Worm (Caenorhabditis elegans) whole organism, L4 larva: ENCODE measurements around the gene F49F1.2.
A peak's percentile ranks its signal among the peaks of the same experiment; 100 is the strongest.

Source experiments
- D1046.2 ChIP-seq: fragments of 200-800 bp; sonication (Bioruptor generic); IDR thresholded peaks from 2 replicates; pipeline ENCODE4 v1.3.6; 2022; ENCODE audit warnings: missing genetic modification characterization, missing compliant biosample characterization
- F10B5.3 ChIP-seq: sonication (generic microtip); optimal IDR thresholded peaks from 2 replicates; lab custom pipeline; 2016; ENCODE audit warnings: mild to moderate bottlenecking, missing genetic modification characterization, missing compliant biosample characterization
- F26F4.8 ChIP-seq: fragments of 200-800 bp; sonication (Bioruptor generic); conservative IDR thresholded peaks from 2 replicates; pipeline ENCODE4 v1.3.6; 2022; ENCODE audit warnings: missing genetic modification characterization, missing compliant biosample characterization
- F37D6.2 ChIP-seq: sonication (generic microtip); optimal IDR thresholded peaks from 2 replicates; lab custom pipeline; 2016; ENCODE audit warnings: mild to moderate bottlenecking, missing genetic modification characterization, missing compliant biosample characterization
- T20F7.1 ChIP-seq: fragments of 200-800 bp; sonication (Bioruptor generic); optimal IDR thresholded peaks from 2 replicates; lab custom pipeline; 2018; ENCODE audit warnings: mild to moderate bottlenecking, missing genetic modification characterization, missing compliant biosample characterization
- T26A8.4 ChIP-seq: fragments of 200-800 bp; sonication (Bioruptor generic); IDR thresholded peaks from 2 replicates; pipeline ENCODE4 v1.3.6; 2022; ENCODE audit warnings: missing genetic modification characterization, missing compliant biosample characterization
- Y48G9A.11 ChIP-seq: fragments of 200-800 bp; sonication (Bioruptor generic); IDR thresholded peaks from 2 replicates; pipeline ENCODE4 v1.3.6; 2022; ENCODE audit warnings: missing genetic modification reagents, missing genetic modification characterization, missing compliant biosample characterization
- ZK337.2 ChIP-seq: fragments of 200-800 bp; sonication (Bioruptor generic); IDR thresholded peaks from 2 replicates; pipeline ENCODE4 v1.3.6; 2022; ENCODE audit warnings: missing genetic modification reagents, missing genetic modification characterization, missing compliant biosample characterization
- aha-1 ChIP-seq: fragments of 150-350 bp; peaks from one replicate; lab custom pipeline; 2014; ENCODE audit warnings: missing biosample characterization, missing genetic modification characterization
- ama-1 ChIP-seq: fragments of 150-350 bp; optimal IDR thresholded peaks from 2 replicates; lab custom pipeline; 2014; ENCODE audit warnings: inconsistent platforms, mixed read lengths
- ceh-20 ChIP-seq: fragments of 200-800 bp; sonication (Bioruptor generic); IDR thresholded peaks from 2 replicates; pipeline ENCODE4 v1.3.6; 2022; ENCODE audit warnings: missing genetic modification reagents, missing genetic modification characterization, missing compliant biosample characterization
- ceh-44 ChIP-seq: fragments of 200-800 bp; sonication (Bioruptor generic); IDR thresholded peaks from 2 replicates; pipeline ENCODE4 v1.3.6; 2022; ENCODE audit warnings: missing genetic modification reagents, missing genetic modification characterization, missing compliant biosample characterization
- cey-2 ChIP-seq: sonication (generic microtip); optimal IDR thresholded peaks from 3 replicates; lab custom pipeline; 2017; ENCODE audit warnings: missing genetic modification characterization, mild to moderate bottlenecking, missing compliant biosample characterization, antibody characterized with exemption, borderline replicate concordance; ENCODE audit not compliant: insufficient read depth
- ctbp-1 ChIP-seq: fragments of 200-800 bp; sonication (Bioruptor generic); IDR thresholded peaks from 2 replicates; pipeline ENCODE4 v1.3.6; 2022; ENCODE audit warnings: missing genetic modification reagents, missing genetic modification characterization, missing compliant biosample characterization
- daf-16 ChIP-seq, 3 experiments: sonication (generic microtip); optimal IDR thresholded peaks; 2 replicates each; lab custom pipeline; 2016 to 2017; ENCODE audit warnings: missing genetic modification characterization in 3 of 3, missing genetic modification reagents in 3 of 3, mild to moderate bottlenecking in 2 of 3, missing compliant biosample characterization in 2 of 3, missing biosample characterization in 1 of 3, moderate library complexity in 1 of 3
- dpl-1 ChIP-seq: fragments of 150-350 bp; optimal IDR thresholded peaks from 2 replicates; lab custom pipeline; 2014; ENCODE audit warnings: missing biosample characterization, missing genetic modification reagents, missing genetic modification characterization
- duxl-1 ChIP-seq: sonication (generic microtip); optimal IDR thresholded peaks from 2 replicates; lab custom pipeline; 2016; ENCODE audit warnings: mild to moderate bottlenecking, missing genetic modification characterization, moderate library complexity, missing compliant biosample characterization; ENCODE audit not compliant: poor library complexity
- fos-1 ChIP-seq: fragments of 150-350 bp; optimal IDR thresholded peaks from 2 replicates; lab custom pipeline; 2014; ENCODE audit warnings: missing biosample characterization, missing genetic modification characterization
- gei-8 ChIP-seq: fragments of 200-800 bp; sonication (Bioruptor generic); optimal IDR thresholded peaks from 2 replicates; lab custom pipeline; 2018; ENCODE audit warnings: mild to moderate bottlenecking, missing genetic modification characterization, missing compliant biosample characterization
- hlh-11 ChIP-seq: fragments of 200-800 bp; sonication (Bioruptor generic); optimal IDR thresholded peaks from 2 replicates; lab custom pipeline; 2018; ENCODE audit warnings: mild to moderate bottlenecking, missing genetic modification characterization, missing compliant biosample characterization
- hlh-30 ChIP-seq: sonication (generic microtip); optimal IDR thresholded peaks from 2 replicates; lab custom pipeline; 2017; ENCODE audit warnings: antibody characterized with exemption, mild to moderate bottlenecking, missing genetic modification characterization, missing compliant biosample characterization; ENCODE audit not compliant: insufficient read depth
- lim-7 ChIP-seq: fragments of 200-800 bp; sonication (Bioruptor generic); IDR thresholded peaks from 2 replicates; pipeline ENCODE4 v1.3.6; 2022; ENCODE audit warnings: missing genetic modification characterization, missing compliant biosample characterization
- lin-15B ChIP-seq: fragments of 150-350 bp; sonication (generic microtip); optimal IDR thresholded peaks from 3 replicates; lab custom pipeline; 2014; ENCODE audit warnings: missing biosample characterization, missing genetic modification characterization
- lir-3 ChIP-seq: sonication (generic microtip); optimal IDR thresholded peaks from 2 replicates; lab custom pipeline; 2016; ENCODE audit warnings: mild to moderate bottlenecking, missing genetic modification characterization, missing compliant biosample characterization
- lsy-2 ChIP-seq, 2 experiments: fragments of 150-350 bp in 1 of 2; sonication (generic microtip) in 1 of 2; optimal IDR thresholded peaks; 2 replicates each; lab custom pipeline; 2014 to 2017; ENCODE audit warnings: missing biosample characterization in 2 of 2, missing genetic modification characterization in 2 of 2
- mdl-1 ChIP-seq, 2 experiments: fragments of 150-350 bp in 1 of 2; sonication (generic microtip) in 1 of 2; optimal IDR thresholded peaks; 2 replicates each; lab custom pipeline; 2014 to 2017; ENCODE audit warnings: missing biosample characterization in 2 of 2, missing genetic modification characterization in 2 of 2
- mdt-29 ChIP-seq: fragments of 200-800 bp; sonication (Bioruptor generic); IDR thresholded peaks from 2 replicates; pipeline ENCODE4 v1.3.6; 2022; ENCODE audit warnings: missing genetic modification reagents, missing genetic modification characterization, missing compliant biosample characterization
- mes-2 ChIP-seq: sonication (generic microtip); optimal IDR thresholded peaks from 2 replicates; lab custom pipeline; 2016; ENCODE audit warnings: missing genotype, mild to moderate bottlenecking, missing genetic modification characterization, missing compliant biosample characterization; ENCODE audit not compliant: poor library complexity, severe bottlenecking
- mxl-3 ChIP-seq: fragments of 200-800 bp; sonication (Bioruptor generic); optimal IDR thresholded peaks from 2 replicates; lab custom pipeline; 2018; ENCODE audit warnings: mild to moderate bottlenecking, missing genetic modification characterization, missing compliant biosample characterization
- nhr-11 ChIP-seq: fragments of 150-350 bp; optimal IDR thresholded peaks from 2 replicates; lab custom pipeline; 2014; ENCODE audit warnings: missing biosample characterization, missing genetic modification characterization
- nhr-28 ChIP-seq: fragments of 150-350 bp; optimal IDR thresholded peaks from 2 replicates; lab custom pipeline; 2014; ENCODE audit warnings: missing biosample characterization, missing genetic modification characterization
- nhr-41 ChIP-seq: fragments of 200-800 bp; sonication (Bioruptor generic); IDR thresholded peaks from 2 replicates; pipeline ENCODE4 v1.3.6; 2022; ENCODE audit warnings: missing genetic modification reagents, missing genetic modification characterization, missing compliant biosample characterization
- nhr-48 ChIP-seq: sonication (generic microtip); optimal IDR thresholded peaks from 2 replicates; lab custom pipeline; 2016; ENCODE audit warnings: mild to moderate bottlenecking, missing genetic modification characterization, missing compliant biosample characterization
- nhr-6 ChIP-seq: fragments of 150-350 bp; optimal IDR thresholded peaks from 2 replicates; lab custom pipeline; 2014; ENCODE audit warnings: missing biosample characterization, missing genetic modification characterization
- pha-4 ChIP-seq, 2 experiments: fragments of 150-350 bp in 1 of 2; fragments of 200-800 bp in 1 of 2; sonication (Bioruptor generic) in 1 of 2; IDR thresholded peaks in 1 of 2; optimal IDR thresholded peaks in 1 of 2; 2 replicates each; pipeline versions ENCODE4 v1.3.6 to Lab custom; 2014 to 2022; ENCODE audit warnings: missing genetic modification characterization in 2 of 2, missing genetic modification reagents in 2 of 2, missing biosample characterization in 1 of 2, missing compliant biosample characterization in 1 of 2
- php-3 ChIP-seq: fragments of 200-800 bp; sonication (Bioruptor generic); IDR thresholded peaks from 2 replicates; pipeline ENCODE4 v1.3.6; 2022; ENCODE audit warnings: missing genetic modification reagents, missing genetic modification characterization, missing compliant biosample characterization
- pqm-1 ChIP-seq: sonication (generic microtip); optimal IDR thresholded peaks from 2 replicates; lab custom pipeline; 2017; ENCODE audit warnings: missing biosample characterization, missing genetic modification characterization
- rbr-2 ChIP-seq: sonication (generic microtip); optimal IDR thresholded peaks from 2 replicates; lab custom pipeline; 2016; ENCODE audit warnings: missing genotype, missing genetic modification characterization, missing compliant biosample characterization
- saeg-2 ChIP-seq: fragments of 200-800 bp; sonication (Bioruptor generic); IDR thresholded peaks from 2 replicates; pipeline ENCODE4 v1.3.6; 2022; ENCODE audit warnings: missing genetic modification reagents, missing genetic modification characterization, missing compliant biosample characterization
- zfp-2 ChIP-seq: sonication (generic microtip); optimal IDR thresholded peaks from 2 replicates; lab custom pipeline; 2016; ENCODE audit warnings: mild to moderate bottlenecking, missing genetic modification characterization, missing compliant biosample characterization
- zip-2 ChIP-seq: fragments of 150-350 bp; optimal IDR thresholded peaks from 2 replicates; lab custom pipeline; 2014; ENCODE audit warnings: missing biosample characterization, missing genetic modification characterization
- ztf-11 ChIP-seq: fragments of 150-350 bp; optimal IDR thresholded peaks from 2 replicates; lab custom pipeline; 2014; ENCODE audit warnings: missing biosample characterization, missing genetic modification characterization
- ztf-7 ChIP-seq: fragments of 150-350 bp; optimal IDR thresholded peaks from 2 replicates; lab custom pipeline; 2014; ENCODE audit warnings: missing biosample characterization, missing genetic modification characterization

F49F1.2 gene

DNA sequence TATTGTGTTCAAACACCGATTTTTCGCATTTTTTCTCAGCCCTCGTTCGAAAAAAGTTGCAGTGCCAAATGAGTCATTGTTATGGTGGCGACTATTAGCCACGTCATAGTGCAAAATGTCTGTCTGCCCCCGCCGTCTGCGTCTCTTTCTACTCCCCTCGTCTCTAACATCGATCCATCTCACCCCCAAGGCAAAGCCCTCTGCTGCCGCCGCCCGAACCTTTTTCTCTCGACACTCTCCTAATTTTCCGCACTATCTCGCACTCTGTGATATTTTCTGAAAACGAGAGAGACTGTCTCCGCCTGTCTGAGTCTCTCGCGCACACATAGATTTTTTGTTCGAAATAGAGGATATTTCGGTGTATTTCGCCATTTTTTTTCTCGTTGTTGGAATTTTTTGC is 22.7 kb upstream of the F49F1.2 start (continued):
- TF ChIP-seq nhr-48 (tag; lab: Kevin White, UChicago) (peak; percentile 68), nhr-11 (peak; percentile 10), T20F7.1 (GFP tag; lab: Kevin White, UChicago) (no peak), lir-3 (tag; lab: Kevin White, UChicago) (no peak), ZK337.2 (GFP tag; lab: Robert Waterston, UW) (no peak), nhr-28 (peak; percentile 56), ctbp-1 (GFP tag; lab: Robert Waterston, UW) (peak; percentile 70; the same call in 1 of the 2 replicates), nhr-41 (GFP tag; lab: Robert Waterston, UW) (no peak), F37D6.2 (peak; percentile 53), pqm-1 (no peak), ztf-11 (tag; lab: Kevin White, UChicago) (no peak), duxl-1 (tag; lab: Kevin White, UChicago) (peak; percentile 57), lim-7 (GFP tag; lab: Robert Waterston, UW) (no peak), cey-2 (tag; lab: Kevin White, UChicago) (no peak), F10B5.3 (tag; lab: Kevin White, UChicago) (no peak), ceh-44 (GFP tag; lab: Robert Waterston, UW) (no peak), ztf-7 (tag; lab: Kevin White, UChicago) (no peak), fos-1 (tag; lab: Kevin White, UChicago) (no peak), F26F4.8 (GFP tag; lab: Robert Waterston, UW) (no peak), saeg-2 (no peak), nhr-6 (tag; lab: Kevin White, UChicago) (peak; percentile 18), Y48G9A.11 (no peak), pha-4 (GFP tag; IDR thresholded peaks at IDR 0.05; lab: Robert Waterston, UW) (peak; percentile 72), pha-4 (tag; optimal IDR thresholded peaks at IDR 0.05; lab: Kevin White, UChicago) (no peak), zip-2 (tag; lab: Kevin White, UChicago) (no peak), mes-2 (peak; percentile 72), T26A8.4 (peak; percentile 53; the same call in 1 of the 2 replicates), D1046.2 (GFP tag; lab: Robert Waterston, UW) (no peak), gei-8 (no peak), lin-15B (tag; lab: Kevin White, UChicago) (no peak), rbr-2 (tag; lab: Kevin White, UChicago) (peak; percentile 79), dpl-1 (GFP tag; lab: Kevin White, UChicago) (peak; percentile 52), mdl-1 (tag; optimal IDR thresholded peaks at IDR 0.05; lab: Kevin White, UChicago) (peak in 1 of 2 experiments; percentile 59), ama-1 (lab: Kevin White, UChicago) (peak; percentile 17), mxl-3 (GFP tag; lab: Kevin White, UChicago) (no peak), zfp-2 (tag; lab: Kevin White, UChicago) (peak; percentile 3), hlh-30 (tag; lab: Kevin White, UChicago) (peak; percentile 64)

DNA sequence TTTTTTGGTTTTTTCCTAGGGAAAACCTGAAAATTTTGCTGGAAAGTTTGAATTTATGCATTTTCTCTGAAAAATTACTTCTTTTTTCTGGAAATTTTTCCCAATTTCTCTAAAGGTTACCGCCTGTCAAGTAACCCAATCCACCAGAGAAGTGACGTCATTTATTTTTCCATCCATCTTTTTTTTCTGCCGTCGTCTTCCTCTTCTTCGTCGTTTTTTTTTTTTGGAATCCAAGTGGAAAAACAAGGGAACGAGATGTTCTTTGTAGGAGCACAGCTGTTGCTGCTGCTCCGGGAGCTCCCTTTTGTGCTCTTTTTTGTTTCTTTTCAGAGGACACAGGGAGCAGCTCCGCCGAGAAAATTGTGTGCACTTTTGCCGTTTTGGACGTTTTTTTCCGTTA is 21.4 kb upstream of the F49F1.2 start:
- TF ChIP-seq php-3 (GFP tag; lab: Robert Waterston, UW) (no peak), fos-1 (tag; lab: Kevin White, UChicago) (no peak), nhr-48 (tag; lab: Kevin White, UChicago) (no peak), ceh-20 (GFP tag; lab: Robert Waterston, UW) (0 out of 2 replicates have a peak, but pooled peaks have one; percentile 20), mdt-29 (GFP tag; lab: Robert Waterston, UW) (no peak), daf-16 (GFP tag; optimal IDR thresholded peaks at IDR 0.05; lab: Kevin White, UChicago) (peak in 1 of 2 experiments; percentile 69), daf-16 (tag; optimal IDR thresholded peaks at IDR 0.05; lab: Kevin White, UChicago) (no peak), aha-1 (peak; percentile 86), hlh-11 (peak; percentile 16), lsy-2 (tag; optimal IDR thresholded peaks at IDR 0.05; lab: Kevin White, UChicago) (peak in 1 of 2 experiments; percentile 12), mes-2 (peak; percentile 1)
